Fruit fly (Drosophila melanogaster): ENCODE measurements around the gene betaTub97EF.

betaTub97EF gene

DNA sequence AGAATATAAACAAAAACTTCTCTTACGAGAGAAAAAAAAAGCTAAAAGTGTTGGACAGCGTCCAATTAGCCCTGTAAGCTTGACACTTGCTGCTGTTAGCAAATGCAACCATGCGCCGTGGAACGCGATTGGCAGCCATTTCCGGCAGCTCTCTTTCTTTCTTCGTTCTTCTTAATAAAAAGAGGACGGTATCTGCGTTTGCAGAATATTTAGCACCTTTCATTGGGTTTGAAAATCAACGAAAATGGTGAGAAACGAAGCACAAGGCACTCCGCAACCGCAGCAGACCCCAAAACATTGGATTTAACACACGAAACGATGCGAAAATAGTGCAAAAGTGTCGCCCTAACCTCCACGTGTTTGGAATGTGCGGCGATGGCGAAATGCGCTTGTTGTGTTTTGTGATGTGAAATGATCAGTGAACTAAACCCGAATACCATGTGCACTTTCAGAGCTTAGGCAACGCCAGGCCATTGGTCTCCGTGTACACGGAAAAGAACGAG lies 65.5 kb downstream of the betaTub97EF start, which contains the start of gene RpL4 (continued):
- TF ChIP-seq unc-4 (GFP tag; IDR thresholded peaks at IDR 0.05; ENCODE audit: partially characterized antibody) = no peak
- no peak for TF ChIP-seq fru (optimal IDR thresholded peaks at IDR 0.05)
- TF ChIP-seq Fer3 (tag; optimal IDR thresholded peaks at IDR 0.05) = peak; percentile 85
- TF ChIP-seq slbo (GFP tag; IDR thresholded peaks at IDR 0.05) = peak; percentile 75
- TF ChIP-seq schlank (tag; optimal IDR thresholded peaks at IDR 0.05) = peak; percentile 88
- TF ChIP-seq sisA (GFP tag; IDR thresholded peaks at IDR 0.05) = 0 out of 2 replicates have a peak, but pooled peaks have one; percentile 11
- peak; percentile 73 for TF ChIP-seq CG17359 (tag; optimal IDR thresholded peaks at IDR 0.05)
- TF ChIP-seq tin (GFP tag; optimal IDR thresholded peaks at IDR 0.05) = peak; percentile 67
- peak; percentile 38 for TF ChIP-seq CG30020 (tag; optimal IDR thresholded peaks at IDR 0.05)
- peak; percentile 51; the same call in 1 of the 2 replicates for TF ChIP-seq dimm (GFP tag; IDR thresholded peaks at IDR 0.05)
- peak; percentile 17 for TF ChIP-seq Deaf1 (tag; optimal IDR thresholded peaks at IDR 0.05)
- no peak; the same call in 3 of the 4 replicates for TF ChIP-seq Gug (GFP tag; IDR thresholded peaks at IDR 0.05)
- peak; percentile 7 for TF ChIP-seq D19A (tag; optimal IDR thresholded peaks at IDR 0.05)
- peak; percentile 85 for TF ChIP-seq mirr (GFP tag; optimal IDR thresholded peaks at IDR 0.05)
- TF ChIP-seq Mes4 (GFP tag; optimal IDR thresholded peaks at IDR 0.05) = peak; percentile 93
- TF ChIP-seq emc (GFP tag; optimal IDR thresholded peaks at IDR 0.05) = peak; percentile 66
- TF ChIP-seq CG12104 (GFP tag; optimal IDR thresholded peaks at IDR 0.05) = peak; percentile 85
- TF ChIP-seq CG11085 (GFP tag; IDR thresholded peaks at IDR 0.05) = peak; percentile 68; the same call in 1 of the 2 replicates
- peak; percentile 83 for TF ChIP-seq CG6854 (GFP tag; optimal IDR thresholded peaks at IDR 0.05)
- TF ChIP-seq CG12299 (tag; optimal IDR thresholded peaks at IDR 0.05) = peak; percentile 54
- TF ChIP-seq Fer2 (tag; optimal IDR thresholded peaks at IDR 0.05) = peak; percentile 70
- peak; percentile 53 for TF ChIP-seq Chrac-16 (GFP tag; optimal IDR thresholded peaks at IDR 0.05)
- peak; percentile 57 for TF ChIP-seq psq (GFP tag; optimal IDR thresholded peaks at IDR 0.05)
- peak; percentile 96 for TF ChIP-seq NC2β (GFP tag; optimal IDR thresholded peaks at IDR 0.05)
- TF ChIP-seq Xbp1 (GFP tag; optimal IDR thresholded peaks at IDR 0.05) = peak; percentile 78
- peak; percentile 73 for TF ChIP-seq Nf-YB (GFP tag; optimal IDR thresholded peaks at IDR 0.05)
- TF ChIP-seq lilli (GFP tag; optimal IDR thresholded peaks at IDR 0.05) = peak; percentile 76
- peak; percentile 83 for TF ChIP-seq Hey (tag; optimal IDR thresholded peaks at IDR 0.05)
- peak; percentile 81 for TF ChIP-seq fd3F (GFP tag; optimal IDR thresholded peaks at IDR 0.05)
- TF ChIP-seq kni (GFP tag; optimal IDR thresholded peaks at IDR 0.05) = peak; percentile 58
- peak; percentile 68 for TF ChIP-seq chn (GFP tag; optimal IDR thresholded peaks at IDR 0.05)
- no peak for TF ChIP-seq CG14860 (GFP tag; IDR thresholded peaks at IDR 0.05; ENCODE audit: partially characterized antibody)
- no peak; the same call in 1 of the 2 replicates for TF ChIP-seq CG10959 (GFP tag; IDR thresholded peaks at IDR 0.05)
- TF ChIP-seq CG5245 (GFP tag; optimal IDR thresholded peaks at IDR 0.05) = peak; percentile 76
- no peak for TF ChIP-seq vfl (GFP tag; optimal IDR thresholded peaks at IDR 0.05)
- TF ChIP-seq NK7.1 (GFP tag; optimal IDR thresholded peaks at IDR 0.05) = peak; percentile 57
- peak; percentile 78 for TF ChIP-seq CG4854 (GFP tag; optimal IDR thresholded peaks at IDR 0.05)
- TF ChIP-seq CG31388 (GFP tag; optimal IDR thresholded peaks at IDR 0.05) = peak; percentile 9
- peak; percentile 79 for TF ChIP-seq dmrt11E (tag; optimal IDR thresholded peaks at IDR 0.05)
- TF ChIP-seq CG6254 (GFP tag; optimal IDR thresholded peaks at IDR 0.05) = peak; percentile 60
- TF ChIP-seq Awh (GFP tag; IDR thresholded peaks at IDR 0.05) = peak; percentile 84
- TF ChIP-seq al (GFP tag; IDR thresholded peaks at IDR 0.05) = peak; percentile 61
- peak; percentile 60 for TF ChIP-seq CG12236 (GFP tag; optimal IDR thresholded peaks at IDR 0.05)
- TF ChIP-seq oc (tag; optimal IDR thresholded peaks at IDR 0.05) = peak; percentile 44
- TF ChIP-seq ash1 (GFP tag; optimal IDR thresholded peaks at IDR 0.05) = peak; percentile 64
- TF ChIP-seq Bteb2 (GFP tag; optimal IDR thresholded peaks at IDR 0.05) = peak; percentile 72
- peak; percentile 69 for TF ChIP-seq gsb-n (tag; optimal IDR thresholded peaks at IDR 0.05)
- TF ChIP-seq Hmr (GFP tag; optimal IDR thresholded peaks at IDR 0.05) = peak; percentile 94
- TF ChIP-seq zen2 (GFP tag; IDR thresholded peaks at IDR 0.05; ENCODE audit: partially characterized antibody) = no peak
- TF ChIP-seq dysf (GFP tag; IDR thresholded peaks at IDR 0.05) = peak; percentile 72
- no peak for TF ChIP-seq Dip2 (GFP tag; IDR thresholded peaks at IDR 0.05)
